Worm (Caenorhabditis elegans): ENCODE data around the gene sdz-5.

DNA sequence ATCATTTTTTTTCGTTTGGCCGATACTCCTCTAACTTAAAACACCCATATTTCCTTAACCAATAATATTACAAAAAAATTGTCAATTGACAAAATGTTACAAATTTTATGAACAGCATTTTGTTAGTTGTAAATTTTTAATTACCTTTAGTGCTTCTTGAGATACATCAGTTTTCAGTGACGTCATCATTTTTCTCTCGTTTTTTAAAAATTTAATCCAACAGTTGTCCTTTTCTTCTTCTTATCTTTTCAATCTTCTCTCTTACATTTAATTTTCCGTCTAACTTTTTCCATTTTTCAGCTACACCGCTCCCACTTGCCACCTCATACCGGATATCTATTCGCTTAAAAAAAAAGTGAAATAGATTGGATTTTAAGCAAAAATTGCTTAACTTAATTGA, 11.8 kb upstream of the sdz-5 start, which contains the start of gene lido-8:
- no peak for TF ChIP-seq unc-62 (GFP tag; optimal IDR thresholded peaks at IDR 0.05)
- TF ChIP-seq nhr-12 (tag; optimal IDR thresholded peaks at IDR 0.05): no peak
- no peak for TF ChIP-seq fkh-10 (GFP tag; optimal IDR thresholded peaks at IDR 0.05)
- no peak for TF ChIP-seq nfya-1 (tag; optimal IDR thresholded peaks at IDR 0.05; ENCODE audit: insufficient read depth)
- TF ChIP-seq unc-39 (tag; optimal IDR thresholded peaks at IDR 0.05): no peak
- no peak for TF ChIP-seq pqm-1 (tag; optimal IDR thresholded peaks at IDR 0.05)
- TF ChIP-seq zag-1 (tag; optimal IDR thresholded peaks at IDR 0.05): no peak
- TF ChIP-seq nhr-23 (tag; optimal IDR thresholded peaks at IDR 0.05): no peak
- no peak for TF ChIP-seq mdl-1 (tag; optimal IDR thresholded peaks at IDR 0.05)
- TF ChIP-seq fos-1 (tag; optimal IDR thresholded peaks at IDR 0.05): no peak
- no peak for TF ChIP-seq daf-12 (tag; optimal IDR thresholded peaks at IDR 0.05)
